Worm (Caenorhabditis elegans) whole organism, L3 larva: Measurements from ENCODE around the gene fbxa-113.

Source experiments
- elt-3 ChIP-seq, 3 experiments: fragments of 150-350 bp in 1 of 3; sonication (generic microtip) in 2 of 3; optimal IDR thresholded peaks; 2 replicates in 2 of 3; 4 replicates in 1 of 3; lab custom pipeline; 2014 to 2017; ENCODE audit warnings: missing biosample characterization in 3 of 3, missing genetic modification characterization in 3 of 3
- nhr-11 ChIP-seq: fragments of 150-350 bp; optimal IDR thresholded peaks from 2 replicates; lab custom pipeline; 2014; ENCODE audit warnings: missing biosample characterization, missing genetic modification characterization
- tbx-2 ChIP-seq: sonication (generic microtip); optimal IDR thresholded peaks from 2 replicates; lab custom pipeline; 2016; ENCODE audit warnings: mild to moderate bottlenecking, missing genetic modification characterization, missing compliant biosample characterization
- unc-62 ChIP-seq: fragments of 150-350 bp; sonication (generic microtip); optimal IDR thresholded peaks from 4 replicates; lab custom pipeline; 2014; ENCODE audit warnings: missing biosample characterization, missing genetic modification reagents, missing genetic modification characterization

DNA sequence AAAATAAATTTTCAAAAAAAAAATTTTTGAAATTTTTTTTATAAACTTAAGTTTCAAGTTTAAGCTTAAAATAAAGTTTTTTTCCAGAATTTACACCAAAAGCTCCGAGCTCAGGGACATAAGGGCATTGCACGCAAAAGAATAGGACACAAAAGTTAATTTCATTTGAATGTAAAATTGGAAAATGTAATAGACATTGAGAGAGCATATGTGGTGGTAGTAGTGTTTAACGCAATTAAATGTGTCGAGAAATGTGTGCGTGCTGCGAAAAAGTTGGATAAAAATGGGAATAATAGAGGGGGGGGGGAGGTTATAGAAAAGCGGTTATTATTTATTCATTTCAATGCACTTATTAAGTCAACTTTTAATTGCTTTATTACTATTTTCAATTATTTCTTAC is 17.4 kb downstream of the fbxa-113 start:
- TF ChIP-seq nhr-11 (no peak), elt-3 (tag; optimal IDR thresholded peaks at IDR 0.05; lab: Kevin White, UChicago) (no peak), unc-62 (GFP tag; lab: Kevin White, UChicago) (no peak), tbx-2 (no peak)
